Worm (Caenorhabditis elegans): ENCODE data around the gene unc-17.

DNA sequence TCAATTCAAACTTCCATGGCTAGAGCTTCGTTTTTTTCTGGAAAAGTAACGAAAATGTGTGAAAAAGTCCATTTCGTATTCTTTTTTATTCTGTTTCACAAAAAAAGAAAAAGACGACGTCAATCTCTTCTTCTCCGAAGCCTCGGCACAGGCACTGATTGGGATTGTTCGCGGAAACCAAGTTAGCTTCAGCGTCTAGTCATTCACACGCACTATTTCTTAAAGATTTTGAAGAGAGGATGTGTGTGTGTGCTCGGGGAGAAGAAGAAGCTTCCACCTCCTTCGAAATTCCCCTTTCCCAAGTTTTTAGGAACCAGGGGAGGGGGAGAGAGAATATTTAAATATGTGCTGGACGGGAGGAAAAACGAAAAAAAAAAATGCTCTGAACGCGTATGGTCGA, 1.9 kb upstream of the unc-17 start:
- no peak for TF ChIP-seq him-1 (tag; optimal IDR thresholded peaks at IDR 0.05)
- TF ChIP-seq ccch-3 (GFP tag; optimal IDR thresholded peaks at IDR 0.05): no peak
- TF ChIP-seq dpl-1 (GFP tag; optimal IDR thresholded peaks at IDR 0.05): no peak
- no peak for TF ChIP-seq sdz-38 (tag; optimal IDR thresholded peaks at IDR 0.05)
- no peak for TF ChIP-seq mxl-1 (tag; optimal IDR thresholded peaks at IDR 0.05)
- TF ChIP-seq ekl-4 (GFP tag; IDR thresholded peaks at IDR 0.05): no peak
- no peak for TF ChIP-seq ztf-18 (tag; optimal IDR thresholded peaks at IDR 0.05)
- no peak for TF ChIP-seq nhr-80 (tag; optimal IDR thresholded peaks at IDR 0.05)
- TF ChIP-seq lir-1 (GFP tag; conservative IDR thresholded peaks at IDR 0.05): no peak
- TF ChIP-seq nfya-1 (tag; optimal IDR thresholded peaks at IDR 0.05; ENCODE audit: borderline replicate concordance, insufficient read depth): no peak
- no peak for TF ChIP-seq snpc-1.3 (tag; optimal IDR thresholded peaks at IDR 0.05; ENCODE audit: insufficient read depth)
- no peak for TF ChIP-seq nhr-120 (GFP tag; IDR thresholded peaks at IDR 0.05)
- no peak for TF ChIP-seq ceh-58 (GFP tag; IDR thresholded peaks at IDR 0.05)
